Fruit fly (Drosophila melanogaster) whole organism, prepupa: ENCODE data around the gene CG13937.

Source experiments
- Blimp-1 ChIP-seq: fragments of 200-800 bp; sonication (Bioruptor generic); optimal IDR thresholded peaks from 3 replicates; lab custom pipeline; 2017; ENCODE audit warnings: missing biosample characterization, missing genetic modification characterization, mild to moderate bottlenecking, moderate library complexity, missing genetic modification reagents
- CG10631 ChIP-seq: fragments of 200-800 bp; sonication (Bioruptor generic); optimal IDR thresholded peaks from 2 replicates; lab custom pipeline; 2016; ENCODE audit warnings: missing biosample characterization, missing genetic modification characterization
- CG11762 ChIP-seq: fragments of 200-800 bp; sonication (Bioruptor generic); optimal IDR thresholded peaks from 3 replicates; lab custom pipeline; 2016; ENCODE audit warnings: missing biosample characterization, missing genetic modification characterization; ENCODE audit not compliant: insufficient read depth
- CG11902 ChIP-seq: fragments of 200-800 bp; sonication (Bioruptor generic); optimal IDR thresholded peaks from 3 replicates; lab custom pipeline; 2016; ENCODE audit warnings: missing biosample characterization, missing genetic modification characterization
- CG15336 ChIP-seq: fragments of 200-800 bp; sonication (Bioruptor generic); IDR thresholded peaks from 2 replicates; pipeline ENCODE4 v1.3.6; 2022; ENCODE audit warnings: missing biosample characterization, missing genetic modification characterization
- CG3032 ChIP-seq: fragments of 200-800 bp; optimal IDR thresholded peaks from 2 replicates; lab custom pipeline; 2019; ENCODE audit warnings: missing biosample characterization, mild to moderate bottlenecking, missing genetic modification characterization, moderate library complexity
- CG31627 ChIP-seq: fragments of 200-800 bp; sonication (Bioruptor generic); optimal IDR thresholded peaks from 3 replicates; lab custom pipeline; 2016; ENCODE audit warnings: missing biosample characterization, missing genetic modification characterization
- CG32006 ChIP-seq: fragments of 200-800 bp; sonication (Bioruptor generic); optimal IDR thresholded peaks from 3 replicates; lab custom pipeline; 2017; ENCODE audit warnings: missing biosample characterization, mild to moderate bottlenecking, missing genetic modification characterization
- CG34406 ChIP-seq: fragments of 200-800 bp; sonication (Bioruptor generic); optimal IDR thresholded peaks from 3 replicates; lab custom pipeline; 2016; ENCODE audit warnings: missing biosample characterization, missing genetic modification characterization
- CG4318 ChIP-seq: fragments of 200-800 bp; sonication (Bioruptor generic); optimal IDR thresholded peaks from 3 replicates; lab custom pipeline; 2017; ENCODE audit warnings: missing biosample characterization, mild to moderate bottlenecking, missing genetic modification characterization
- CG6163 ChIP-seq: fragments of 200-800 bp; sonication (Bioruptor generic); IDR thresholded peaks from 3 replicates; pipeline ENCODE4 v1.3.6; 2022; ENCODE audit warnings: missing biosample characterization, missing genetic modification characterization
- CG6792 ChIP-seq: fragments of 200-800 bp; sonication (Bioruptor generic); optimal IDR thresholded peaks from 3 replicates; lab custom pipeline; 2016; ENCODE audit warnings: missing biosample characterization, missing genetic modification characterization
- CG6808 ChIP-seq: fragments of 200-800 bp; sonication (Bioruptor generic); optimal IDR thresholded peaks from 3 replicates; lab custom pipeline; 2017; ENCODE audit warnings: missing biosample characterization, missing genetic modification characterization, mild to moderate bottlenecking, moderate library complexity, missing genetic modification reagents
- CG6854 ChIP-seq: fragments of 200-800 bp; sonication (Bioruptor generic); optimal IDR thresholded peaks from 2 replicates; lab custom pipeline; 2017; ENCODE audit warnings: missing biosample characterization, mild to moderate bottlenecking, missing genetic modification characterization
- CG7368 ChIP-seq: fragments of 200-800 bp; sonication (Bioruptor generic); optimal IDR thresholded peaks from 3 replicates; lab custom pipeline; 2016; ENCODE audit warnings: missing biosample characterization, missing genetic modification characterization
- CG8119 ChIP-seq: fragments of 200-800 bp; sonication (Bioruptor generic); IDR thresholded peaks from 3 replicates; pipeline ENCODE4 v1.3.6; 2022; ENCODE audit warnings: missing biosample characterization, missing genetic modification characterization
- CG8319 ChIP-seq: fragments of 200-800 bp; sonication (Bioruptor generic); optimal IDR thresholded peaks from 3 replicates; lab custom pipeline; 2016; ENCODE audit warnings: missing biosample characterization, missing genetic modification characterization
- CG8632 ChIP-seq: fragments of 200-800 bp; sonication (Bioruptor generic); optimal IDR thresholded peaks from 3 replicates; lab custom pipeline; 2016; ENCODE audit warnings: missing biosample characterization, missing genetic modification characterization
- CG9139 ChIP-seq: fragments of 200-800 bp; sonication (Bioruptor generic); optimal IDR thresholded peaks from 3 replicates; lab custom pipeline; 2017; ENCODE audit warnings: missing biosample characterization, mild to moderate bottlenecking, missing genetic modification characterization
- Eip78C ChIP-seq: fragments of 200-800 bp; sonication (Bioruptor generic); peaks from one replicate; lab custom pipeline; 2016; ENCODE audit warnings: missing biosample characterization, missing genetic modification characterization
- Eip93F ChIP-seq: fragments of 200-800 bp; sonication (Bioruptor generic); optimal IDR thresholded peaks from 2 replicates; lab custom pipeline; 2016; ENCODE audit warnings: missing biosample characterization, mild to moderate bottlenecking, missing genetic modification characterization
- Ets96B ChIP-seq: fragments of 200-800 bp; optimal IDR thresholded peaks from 2 replicates; lab custom pipeline; 2019; ENCODE audit warnings: missing biosample characterization, mild to moderate bottlenecking, missing genetic modification characterization, moderate library complexity
- Hr38 ChIP-seq: sonication (Bioruptor generic); optimal IDR thresholded peaks from 2 replicates; lab custom pipeline; 2016; ENCODE audit warnings: missing biosample characterization, missing genetic modification characterization
- Hr39 ChIP-seq: fragments of 200-800 bp; sonication (Bioruptor generic); optimal IDR thresholded peaks from 2 replicates; lab custom pipeline; 2016; ENCODE audit warnings: missing biosample characterization, missing genetic modification characterization
- Hr4 ChIP-seq: fragments of 200-800 bp; sonication (Bioruptor generic); optimal IDR thresholded peaks from 3 replicates; lab custom pipeline; 2016; ENCODE audit warnings: missing biosample characterization, missing genetic modification characterization
- OdsH ChIP-seq: fragments of 200-800 bp; sonication (Bioruptor generic); optimal IDR thresholded peaks from 3 replicates; lab custom pipeline; 2016; ENCODE audit warnings: missing biosample characterization, missing genetic modification characterization
- Smox ChIP-seq: fragments of 200-800 bp; sonication (Bioruptor generic); optimal IDR thresholded peaks from 3 replicates; lab custom pipeline; 2016; ENCODE audit warnings: missing biosample characterization, missing genetic modification characterization
- Sox14 ChIP-seq: fragments of 200-800 bp; sonication (Bioruptor generic); optimal IDR thresholded peaks from 3 replicates; lab custom pipeline; 2016; ENCODE audit warnings: missing biosample characterization, missing genetic modification characterization
- acj6 ChIP-seq: fragments of 200-800 bp; sonication (Bioruptor generic); optimal IDR thresholded peaks from 3 replicates; lab custom pipeline; 2016; ENCODE audit warnings: missing biosample characterization, missing genetic modification characterization
- cyc ChIP-seq: fragments of 200-800 bp; sonication (Bioruptor generic); optimal IDR thresholded peaks from 3 replicates; lab custom pipeline; 2016; ENCODE audit warnings: missing biosample characterization, missing genetic modification characterization
- dac ChIP-seq: fragments of 200-800 bp; sonication (Bioruptor generic); optimal IDR thresholded peaks from 2 replicates; lab custom pipeline; 2017; ENCODE audit warnings: missing biosample characterization, mild to moderate bottlenecking, missing genetic modification characterization
- dsx ChIP-seq: fragments of 200-800 bp; optimal IDR thresholded peaks from 3 replicates; lab custom pipeline; 2019; ENCODE audit warnings: missing biosample characterization, mild to moderate bottlenecking, missing genetic modification characterization, moderate library complexity; ENCODE audit not compliant: poor library complexity, severe bottlenecking
- eg ChIP-seq: fragments of 200-800 bp; sonication (Bioruptor generic); IDR thresholded peaks from 3 replicates; pipeline ENCODE4 v1.3.6; 2022; ENCODE audit warnings: missing biosample characterization, missing genetic modification characterization
- esn ChIP-seq: fragments of 200-800 bp; sonication (Bioruptor generic); optimal IDR thresholded peaks from 2 replicates; lab custom pipeline; 2016; ENCODE audit warnings: missing biosample characterization, mild to moderate bottlenecking, missing genetic modification characterization, moderate library complexity
- fd59A ChIP-seq: fragments of 200-800 bp; sonication (Bioruptor generic); optimal IDR thresholded peaks from 2 replicates; lab custom pipeline; 2017; ENCODE audit warnings: missing biosample characterization, mild to moderate bottlenecking, missing genetic modification characterization, missing genetic modification reagents
- fd85E ChIP-seq: fragments of 200-800 bp; sonication (Bioruptor generic); optimal IDR thresholded peaks from 3 replicates; lab custom pipeline; 2016; ENCODE audit warnings: missing biosample characterization, missing genetic modification characterization
- fkh ChIP-seq: fragments of 200-800 bp; sonication (Bioruptor generic); optimal IDR thresholded peaks from 3 replicates; lab custom pipeline; 2017; ENCODE audit warnings: missing biosample characterization, mild to moderate bottlenecking, missing genetic modification characterization, moderate library complexity
- lz ChIP-seq: fragments of 200-800 bp; sonication (Bioruptor generic); optimal IDR thresholded peaks from 3 replicates; lab custom pipeline; 2016; ENCODE audit warnings: missing biosample characterization, missing genetic modification characterization
- net ChIP-seq: fragments of 200-800 bp; sonication (Bioruptor generic); optimal IDR thresholded peaks from 3 replicates; lab custom pipeline; 2016; ENCODE audit warnings: missing biosample characterization, missing genetic modification characterization
- salr ChIP-seq, 2 experiments: fragments of 200-800 bp; sonication (Bioruptor generic); optimal IDR thresholded peaks; 3 replicates each; lab custom pipeline; 2016 to 2018; ENCODE audit warnings: missing biosample characterization in 2 of 2, missing genetic modification characterization in 2 of 2, mild to moderate bottlenecking in 1 of 2
- spab ChIP-seq: fragments of 200-800 bp; sonication (Bioruptor generic); optimal IDR thresholded peaks from 2 replicates; lab custom pipeline; 2017; ENCODE audit warnings: missing biosample characterization, mild to moderate bottlenecking, missing genetic modification characterization, missing genetic modification reagents
- ss ChIP-seq, 2 experiments: fragments of 200-800 bp; sonication (Bioruptor generic); optimal IDR thresholded peaks; 2 replicates in 1 of 2; 3 replicates in 1 of 2; lab custom pipeline; 2017 to 2018; ENCODE audit warnings: mild to moderate bottlenecking in 2 of 2, missing biosample characterization in 2 of 2, missing genetic modification characterization in 2 of 2, moderate library complexity in 1 of 2
- svp ChIP-seq: fragments of 200-800 bp; sonication (Bioruptor generic); peaks from one replicate; lab custom pipeline; 2016; ENCODE audit warnings: missing biosample characterization, missing genetic modification characterization
- topi ChIP-seq: fragments of 200-800 bp; sonication (Bioruptor generic); optimal IDR thresholded peaks from 3 replicates; lab custom pipeline; 2016; ENCODE audit warnings: missing biosample characterization, missing genetic modification characterization
- vri ChIP-seq: fragments of 200-800 bp; sonication (Bioruptor generic); optimal IDR thresholded peaks from 3 replicates; lab custom pipeline; 2016; ENCODE audit warnings: missing biosample characterization, mild to moderate bottlenecking, missing genetic modification characterization

CG13937 gene

DNA sequence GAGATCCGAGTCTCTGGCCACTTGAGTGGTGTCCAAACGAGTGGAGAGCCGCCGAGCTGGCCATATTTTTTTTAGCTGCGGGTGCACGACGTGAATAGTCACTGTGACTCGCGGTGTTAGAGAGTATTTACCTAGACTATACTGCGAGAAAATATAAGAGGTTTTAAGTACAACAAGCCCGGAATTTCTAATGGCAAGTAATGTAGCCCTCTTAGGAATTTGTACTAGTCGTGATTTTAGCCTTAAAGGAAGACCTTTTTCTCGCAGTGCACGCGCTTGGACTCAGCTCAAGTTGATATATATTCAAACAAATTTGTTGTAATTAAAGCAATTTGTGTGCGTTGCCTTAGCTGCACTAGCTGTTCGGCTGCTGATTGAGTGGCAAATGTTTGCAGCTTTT lies 38.2 kb downstream of the CG13937 start (continued):
- no peak for TF ChIP-seq fkh
- peak in 1 of 2 experiments; percentile 14 for TF ChIP-seq salr (GFP tag; optimal IDR thresholded peaks at IDR 0.05; lab: Kevin White, UChicago)
- TF ChIP-seq CG7368 (GFP tag; lab: Kevin White, UChicago) = no peak
- no peak for TF ChIP-seq CG34406 (GFP tag; lab: Kevin White, UChicago)
- TF ChIP-seq Blimp-1 (GFP tag; lab: Kevin White, UChicago) = no peak
- TF ChIP-seq CG10631 (GFP tag; lab: Kevin White, UChicago) = no peak
- TF ChIP-seq net = no peak
- TF ChIP-seq CG6854 = no peak
- TF ChIP-seq Eip93F (GFP tag; lab: Kevin White, UChicago) = no peak
- TF ChIP-seq CG6792 = no peak
- no peak for TF ChIP-seq CG3032 (tag; lab: Kevin White, UChicago)
- TF ChIP-seq Ets96B (tag; lab: Kevin White, UChicago) = no peak
- peak; percentile 44 for TF ChIP-seq dac (GFP tag; lab: Kevin White, UChicago)
- TF ChIP-seq CG8319 (GFP tag; lab: Kevin White, UChicago) = no peak
- peak; percentile 21 for TF ChIP-seq OdsH (GFP tag; lab: Kevin White, UChicago)
- no peak for TF ChIP-seq CG31627 (GFP tag; lab: Kevin White, UChicago)
- peak; percentile 1 for TF ChIP-seq Hr38
- TF ChIP-seq svp (GFP tag; lab: Kevin White, UChicago) = no peak
- TF ChIP-seq ss (GFP tag; optimal IDR thresholded peaks at IDR 0.05; lab: Kevin White, UChicago) = no peak
- no peak for TF ChIP-seq fd59A (GFP tag; lab: Kevin White, UChicago)
- no peak for TF ChIP-seq fd85E (GFP tag; lab: Kevin White, UChicago)
- no peak for TF ChIP-seq Smox
- no peak for TF ChIP-seq esn
- TF ChIP-seq CG6163 (GFP tag; lab: Robert Waterston, UW) = peak; percentile 74; the same call in 2 of the 3 replicates
- TF ChIP-seq CG32006 (GFP tag; lab: Kevin White, UChicago) = peak; percentile 72
- TF ChIP-seq Hr4 (GFP tag; lab: Kevin White, UChicago) = peak; percentile 72
- no peak for TF ChIP-seq CG11762 (GFP tag; lab: Kevin White, UChicago)
- peak; percentile 76 for TF ChIP-seq CG15336 (GFP tag; lab: Robert Waterston, UW)
- peak; percentile 15 for TF ChIP-seq CG4318 (GFP tag; lab: Kevin White, UChicago)
- TF ChIP-seq eg = peak; percentile 90
- TF ChIP-seq Hr39 (GFP tag; lab: Kevin White, UChicago) = no peak
- no peak for TF ChIP-seq CG6808 (GFP tag; lab: Kevin White, UChicago)
- TF ChIP-seq topi = no peak
- no peak for TF ChIP-seq CG11902
- TF ChIP-seq, all 60 proteins: peak for 17

DNA sequence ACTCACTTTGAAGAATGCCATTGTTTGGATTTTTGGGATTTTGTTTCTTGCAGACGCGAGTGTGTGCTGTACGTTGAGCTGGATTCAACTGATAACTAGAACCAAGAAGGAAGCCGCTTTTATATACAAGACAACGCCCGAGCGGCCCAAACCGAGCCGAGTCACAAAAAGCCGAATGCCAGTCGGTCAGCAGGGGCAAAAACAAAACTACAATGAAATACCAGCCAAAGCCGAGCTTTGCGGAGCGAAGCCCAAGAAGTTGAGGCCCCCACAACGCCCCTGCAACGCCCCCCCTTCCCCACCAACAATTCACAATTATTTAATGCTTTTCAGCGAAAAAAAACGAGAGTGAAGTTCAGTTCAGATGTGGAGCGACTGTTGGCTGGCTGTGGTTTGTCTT lies 40.9 kb downstream of the CG13937 start, which contains the start of gene Cpr62Bc:
Gene Cpr62Bc (minus strand): TSS at position 101 of the 400 bp plus-strand sequence.
- TF ChIP-seq dsx = no peak
- no peak for TF ChIP-seq lz (GFP tag; lab: Kevin White, UChicago)

DNA sequence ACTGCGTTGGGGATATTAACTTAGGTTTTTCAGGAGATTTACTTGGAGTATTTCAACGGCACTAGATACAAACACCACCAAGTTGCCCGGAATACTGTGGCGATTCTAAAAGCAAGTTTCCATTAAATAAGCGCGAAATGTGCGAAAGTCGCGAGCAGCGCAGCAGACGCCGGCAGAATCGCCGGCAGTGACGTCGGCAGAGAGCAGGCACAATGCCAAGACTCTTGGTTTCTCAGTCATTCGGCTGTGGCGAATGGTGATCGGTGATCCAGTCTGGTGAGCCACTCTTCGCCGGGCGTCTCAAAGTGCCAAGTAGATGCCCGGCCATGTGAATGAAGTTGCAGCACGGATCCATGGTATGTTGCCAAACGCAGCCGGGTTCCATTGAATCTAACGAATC lies 47.8 kb downstream of the CG13937 start, which contains the start of gene Cpr62Bb:
Gene Cpr62Bb (minus strand): TSS at position 101 of the 400 bp plus-strand sequence.
- TF ChIP-seq Eip78C (GFP tag; lab: Kevin White, UChicago) (no peak), Blimp-1 (GFP tag; lab: Kevin White, UChicago) (no peak), Smox (no peak), acj6 (GFP tag; lab: Kevin White, UChicago) (no peak), CG4318 (GFP tag; lab: Kevin White, UChicago) (no peak), ss (GFP tag; optimal IDR thresholded peaks at IDR 0.05; lab: Kevin White, UChicago) (no peak), Sox14 (GFP tag; lab: Kevin White, UChicago) (no peak), vri (GFP tag; lab: Kevin White, UChicago) (no peak), CG31627 (GFP tag; lab: Kevin White, UChicago) (no peak), salr (GFP tag; optimal IDR thresholded peaks at IDR 0.05; lab: Kevin White, UChicago) (no peak), cyc (no peak), CG8632 (GFP tag; lab: Kevin White, UChicago) (no peak), CG10631 (GFP tag; lab: Kevin White, UChicago) (no peak), dsx (no peak), net (no peak), spab (GFP tag; lab: Kevin White, UChicago) (no peak), CG6792 (no peak), CG8119 (no peak), CG9139 (GFP tag; lab: Kevin White, UChicago) (no peak)
